Fruit fly (Drosophila melanogaster) whole organism, embryonic: Measurements from ENCODE around the gene yellow-g.

Experiments used
- CG11093 ChIP-seq: fragments of 200-800 bp; sonication (Bioruptor generic); IDR thresholded peaks from 3 replicates; pipeline ENCODE4 v1.3.6; 2022; ENCODE audit warnings: missing biosample characterization, missing genetic modification characterization
- CG15073 ChIP-seq: fragments of 200-800 bp; sonication (Bioruptor generic); optimal IDR thresholded peaks from 2 replicates; lab custom pipeline; 2016; ENCODE audit warnings: missing biosample characterization, missing genetic modification characterization
- en ChIP-seq: fragments of 200-800 bp; sonication (Bioruptor generic); optimal IDR thresholded peaks from 2 replicates; lab custom pipeline; 2016; ENCODE audit warnings: missing biosample characterization, missing genetic modification characterization

DNA sequence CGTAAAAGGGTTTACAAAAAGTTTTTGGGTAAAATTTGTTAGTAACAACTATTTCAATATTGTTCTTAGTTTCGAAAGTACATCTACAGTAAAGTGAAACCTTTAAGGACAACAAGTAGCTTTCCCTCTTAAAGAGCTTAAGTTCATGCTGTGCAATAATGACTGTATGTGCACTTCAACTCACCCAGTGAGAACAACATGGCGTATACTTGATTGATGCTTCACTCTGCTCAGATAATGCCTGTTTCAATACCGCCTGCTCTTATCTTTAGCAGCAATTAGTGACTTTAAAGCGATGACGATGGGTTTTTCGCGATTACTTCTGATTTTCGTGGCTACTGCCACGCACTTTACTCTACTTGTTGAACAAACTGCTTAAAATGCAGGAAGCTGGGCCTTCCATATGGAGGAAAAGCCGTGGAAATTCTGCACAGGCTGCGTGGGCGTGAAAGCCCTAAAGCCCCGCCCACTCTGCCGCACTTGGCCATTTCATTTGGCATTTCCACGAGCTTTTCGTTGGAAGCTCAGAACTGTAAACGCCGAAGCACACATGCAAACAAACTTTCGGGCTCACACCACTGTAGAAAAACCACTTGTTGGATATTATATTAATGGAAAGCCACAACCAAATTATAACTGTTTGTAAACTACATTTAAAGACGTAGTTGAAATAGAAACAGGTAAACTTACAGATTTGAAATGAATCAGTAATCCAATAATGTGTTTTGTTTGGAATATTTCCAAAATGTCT is 16.0 kb downstream of the yellow-g start:
- no peak for TF ChIP-seq CG15073 (GFP tag; lab: Kevin White, UChicago)
- no peak for TF ChIP-seq en
- no peak for TF ChIP-seq CG11093 (GFP tag; lab: Robert Waterston, UW)
